Worm (Caenorhabditis elegans) whole organism, L1 larva: Measurements from ENCODE around the gene gcy-14.

Experiments
- jun-1 ChIP-seq: fragments of 150-350 bp; optimal IDR thresholded peaks from 2 replicates; lab custom pipeline; 2014; ENCODE audit warnings: missing biosample characterization, missing genetic modification reagents, missing genetic modification characterization
- lin-13 ChIP-seq: fragments of 150-350 bp; optimal IDR thresholded peaks from 2 replicates; lab custom pipeline; 2014; ENCODE audit warnings: missing biosample characterization, missing genetic modification reagents, missing genetic modification characterization
- nhr-76 ChIP-seq: sonication (generic microtip); optimal IDR thresholded peaks from 2 replicates; lab custom pipeline; 2017; ENCODE audit warnings: missing biosample characterization, missing genetic modification characterization
- pqm-1 ChIP-seq: sonication (generic microtip); optimal IDR thresholded peaks from 3 replicates; lab custom pipeline; 2017; ENCODE audit warnings: missing biosample characterization, missing genetic modification characterization

DNA sequence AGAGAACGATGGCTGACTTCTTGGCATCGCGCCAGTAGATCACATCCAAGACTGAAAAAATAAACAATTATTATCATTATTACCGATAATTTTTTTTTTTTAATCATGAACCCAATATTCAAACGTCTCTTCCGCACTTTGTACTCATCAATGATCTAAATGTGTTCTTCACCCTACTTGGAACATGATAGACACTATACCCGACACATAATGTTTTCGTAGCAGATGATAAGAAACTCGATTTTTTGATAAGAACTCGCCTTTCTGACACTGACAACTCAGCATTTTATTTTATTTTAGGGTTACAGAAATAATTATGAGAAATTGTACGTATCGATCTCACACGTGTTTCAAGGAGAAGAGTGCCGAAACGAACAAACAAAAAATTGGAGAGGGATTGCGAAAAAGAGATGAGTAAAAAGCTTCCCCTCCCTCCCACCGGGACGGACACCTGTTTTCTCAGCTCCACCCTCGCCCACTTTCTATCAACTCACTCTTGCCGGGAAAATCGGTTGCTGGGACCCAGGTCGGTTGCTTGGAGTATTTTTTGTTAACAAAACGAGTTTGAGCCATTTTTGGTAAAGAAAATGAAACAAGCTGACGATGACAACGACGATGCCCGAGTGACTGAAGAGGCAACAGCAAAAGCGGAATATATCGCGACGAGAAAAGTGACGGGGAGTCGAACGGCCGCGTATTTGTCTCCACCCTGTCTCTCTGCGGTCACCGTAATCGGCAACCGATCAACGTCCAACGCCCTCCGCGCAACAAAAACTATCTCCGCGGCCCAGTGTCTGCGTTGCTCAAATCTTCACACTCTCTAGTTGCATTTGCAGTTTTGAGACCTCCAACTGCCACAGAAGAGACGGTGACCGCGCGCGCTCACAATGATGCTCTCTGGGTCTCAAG is 37.6 kb downstream of the gcy-14 start:
- TF ChIP-seq jun-1, result no peak
- TF ChIP-seq pqm-1 (tag; lab: Kevin White, UChicago), result no peak
- TF ChIP-seq lin-13 (GFP tag; lab: Kevin White, UChicago), result no peak
- TF ChIP-seq nhr-76, result no peak
